Worm (Caenorhabditis elegans) whole organism, L3 larva: Measurements from ENCODE around the gene ergi-3.

ENCODE experiments used
- ZK546.5 ChIP-seq: sonication (generic microtip); optimal IDR thresholded peaks from 2 replicates; lab custom pipeline; 2017; ENCODE audit warnings: missing biosample characterization, missing genetic modification characterization
- aly-2 ChIP-seq: fragments of 150-350 bp; optimal IDR thresholded peaks from 2 replicates; lab custom pipeline; 2014; ENCODE audit warnings: missing biosample characterization, missing genetic modification characterization
- ama-1 ChIP-seq: fragments of 150-350 bp; optimal IDR thresholded peaks from 2 replicates; lab custom pipeline; 2018
- ceh-16 ChIP-seq: sonication (generic microtip); optimal IDR thresholded peaks from 2 replicates; lab custom pipeline; 2017; ENCODE audit warnings: missing biosample characterization, missing genetic modification characterization
- ceh-28 ChIP-seq: fragments of 150-350 bp; optimal IDR thresholded peaks from 2 replicates; lab custom pipeline; 2014; ENCODE audit warnings: missing biosample characterization, missing genetic modification reagents, missing genetic modification characterization
- ceh-82 ChIP-seq: fragments of 150-350 bp; optimal IDR thresholded peaks from 2 replicates; lab custom pipeline; 2014; ENCODE audit warnings: missing biosample characterization, missing genetic modification characterization
- daf-12 ChIP-seq: fragments of 150-350 bp; optimal IDR thresholded peaks from 2 replicates; lab custom pipeline; 2014; ENCODE audit warnings: missing biosample characterization, missing genetic modification reagents, missing genetic modification characterization
- egl-27 ChIP-seq: sonication (generic microtip); optimal IDR thresholded peaks from 4 replicates; lab custom pipeline; 2017; ENCODE audit warnings: missing biosample characterization, missing genetic modification reagents, missing genetic modification characterization
- egl-5 ChIP-seq: fragments of 150-350 bp; optimal IDR thresholded peaks from 2 replicates; lab custom pipeline; 2017; ENCODE audit warnings: missing biosample characterization, missing genetic modification reagents, missing genetic modification characterization, inconsistent platforms
- elt-2 ChIP-seq: sonication (generic microtip); optimal IDR thresholded peaks from 2 replicates; lab custom pipeline; 2016; ENCODE audit warnings: missing genetic modification reagents, mild to moderate bottlenecking, missing genetic modification characterization, missing compliant biosample characterization
- fkh-10 ChIP-seq: sonication (generic microtip); optimal IDR thresholded peaks from 2 replicates; lab custom pipeline; 2017; ENCODE audit warnings: missing biosample characterization, missing genetic modification reagents, missing genetic modification characterization
- fkh-2 ChIP-seq: fragments of 150-350 bp; optimal IDR thresholded peaks from 2 replicates; lab custom pipeline; 2014; ENCODE audit warnings: missing biosample characterization, missing genetic modification reagents, missing genetic modification characterization
- hmg-11 ChIP-seq: sonication (generic microtip); optimal IDR thresholded peaks from 2 replicates; lab custom pipeline; 2016; ENCODE audit warnings: missing genetic modification characterization, missing compliant biosample characterization
- jun-1 ChIP-seq: fragments of 150-350 bp; optimal IDR thresholded peaks from 2 replicates; lab custom pipeline; 2014; ENCODE audit warnings: missing biosample characterization, missing genetic modification reagents, missing genetic modification characterization
- lin-15B ChIP-seq: fragments of 150-350 bp; optimal IDR thresholded peaks from 2 replicates; lab custom pipeline; 2014; ENCODE audit warnings: missing biosample characterization, missing genetic modification characterization
- lin-39 ChIP-seq: fragments of 150-350 bp; optimal IDR thresholded peaks from 2 replicates; lab custom pipeline; 2018; ENCODE audit warnings: missing biosample characterization, missing genetic modification reagents, missing genetic modification characterization
- lsy-12 ChIP-seq: sonication (generic microtip); optimal IDR thresholded peaks from 2 replicates; lab custom pipeline; 2016; ENCODE audit warnings: mild to moderate bottlenecking, missing genetic modification characterization, missing compliant biosample characterization
- mdl-1 ChIP-seq: fragments of 150-350 bp; optimal IDR thresholded peaks from 2 replicates; lab custom pipeline; 2014; ENCODE audit warnings: missing biosample characterization, missing genetic modification characterization
- mml-1 ChIP-seq: fragments of 150-350 bp; sonication (generic microtip); optimal IDR thresholded peaks from 3 replicates; lab custom pipeline; 2014; ENCODE audit warnings: missing biosample characterization, missing genetic modification characterization
- nfya-1 ChIP-seq: sonication (generic microtip); optimal IDR thresholded peaks from 2 replicates; lab custom pipeline; 2017; ENCODE audit warnings: missing genetic modification characterization, mild to moderate bottlenecking, missing compliant biosample characterization, antibody characterized with exemption, moderate library complexity; ENCODE audit not compliant: insufficient read depth
- nhr-12 ChIP-seq: fragments of 150-350 bp; optimal IDR thresholded peaks from 2 replicates; lab custom pipeline; 2014; ENCODE audit warnings: missing biosample characterization, missing genetic modification characterization
- nhr-23 ChIP-seq: fragments of 150-350 bp; optimal IDR thresholded peaks from 2 replicates; lab custom pipeline; 2014; ENCODE audit warnings: missing biosample characterization, missing genetic modification reagents, missing genetic modification characterization
- nhr-28 ChIP-seq: fragments of 150-350 bp; optimal IDR thresholded peaks from 2 replicates; lab custom pipeline; 2014; ENCODE audit warnings: missing biosample characterization, missing genetic modification characterization
- nhr-43 ChIP-seq: sonication (generic microtip); optimal IDR thresholded peaks from 2 replicates; lab custom pipeline; 2016; ENCODE audit warnings: mild to moderate bottlenecking, missing genetic modification characterization, missing compliant biosample characterization; ENCODE audit not compliant: poor library complexity, severe bottlenecking
- nhr-67 ChIP-seq: fragments of 150-350 bp; optimal IDR thresholded peaks from 2 replicates; lab custom pipeline; 2014; ENCODE audit warnings: missing biosample characterization, missing genetic modification characterization
- nhr-76 ChIP-seq: fragments of 150-350 bp; sonication (generic microtip); optimal IDR thresholded peaks from 5 replicates; lab custom pipeline; 2014; ENCODE audit warnings: missing biosample characterization, missing genetic modification characterization
- pha-4 ChIP-seq: fragments of 150-350 bp; optimal IDR thresholded peaks from 2 replicates; lab custom pipeline; 2014; ENCODE audit warnings: missing biosample characterization, missing genetic modification reagents, missing genetic modification characterization
- pqm-1 ChIP-seq: fragments of 150-350 bp; optimal IDR thresholded peaks from 2 replicates; lab custom pipeline; 2017; ENCODE audit warnings: missing biosample characterization, missing genetic modification characterization, inconsistent platforms
- skn-1 ChIP-seq: fragments of 150-350 bp; optimal IDR thresholded peaks from 2 replicates; lab custom pipeline; 2014; ENCODE audit warnings: missing biosample characterization, missing genetic modification characterization
- snpc-4 ChIP-seq: fragments of 150-350 bp; optimal IDR thresholded peaks from 2 replicates; lab custom pipeline; 2014; ENCODE audit warnings: missing biosample characterization, missing genetic modification characterization
- tbx-2 ChIP-seq: sonication (generic microtip); optimal IDR thresholded peaks from 2 replicates; lab custom pipeline; 2016; ENCODE audit warnings: mild to moderate bottlenecking, missing genetic modification characterization, missing compliant biosample characterization
- unc-39 ChIP-seq: sonication (generic microtip); optimal IDR thresholded peaks from 4 replicates; lab custom pipeline; 2017; ENCODE audit warnings: missing biosample characterization, missing genetic modification characterization
- unc-62 ChIP-seq: fragments of 150-350 bp; sonication (generic microtip); optimal IDR thresholded peaks from 4 replicates; lab custom pipeline; 2014; ENCODE audit warnings: missing biosample characterization, missing genetic modification reagents, missing genetic modification characterization
- zag-1 ChIP-seq: fragments of 150-350 bp; optimal IDR thresholded peaks from 2 replicates; lab custom pipeline; 2014; ENCODE audit warnings: missing biosample characterization, missing genetic modification characterization
- ztf-4 ChIP-seq: fragments of 150-350 bp; optimal IDR thresholded peaks from 2 replicates; lab custom pipeline; 2014; ENCODE audit warnings: missing biosample characterization, missing genetic modification characterization

The ergi-3 gene

ce11 chrX:15586192-15586591 lies 30.4 kb downstream of the ergi-3 start:
- TF ChIP-seq snpc-4, result peak; percentile 4
- no peak for TF ChIP-seq aly-2 (tag; lab: Kevin White, UChicago)

- TF ChIP-seq lin-39 (tag; lab: Kevin White, UChicago), result no peak
- no peak for TF ChIP-seq egl-5
- no peak for TF ChIP-seq nhr-23 (tag; lab: Kevin White, UChicago)
- TF ChIP-seq lin-15B (tag; lab: Kevin White, UChicago), result no peak
- no peak for TF ChIP-seq nhr-28 (tag; lab: Kevin White, UChicago)
- TF ChIP-seq pha-4, result no peak
- TF ChIP-seq tbx-2, result no peak
- no peak for TF ChIP-seq fkh-2
- no peak for TF ChIP-seq jun-1 (tag; lab: Kevin White, UChicago)
Measured at ce11 chrX:15585144-15585543, 31.4 kb downstream of the ergi-3 start.

- no peak for TF ChIP-seq nhr-12 (tag; lab: Kevin White, UChicago)
- no peak for TF ChIP-seq mml-1 (tag; lab: Kevin White, UChicago)
- TF ChIP-seq lin-15B (tag; lab: Kevin White, UChicago), result no peak
- TF ChIP-seq nhr-23 (tag; lab: Kevin White, UChicago), result no peak
- TF ChIP-seq unc-62 (GFP tag; lab: Kevin White, UChicago), result no peak
- TF ChIP-seq pqm-1 (tag; lab: Kevin White, UChicago), result no peak
- no peak for TF ChIP-seq fkh-10
Measured at ce11 chrX:15576942-15577341, 39.6 kb downstream of the ergi-3 start, which contains the start of gene K09A9.6. K09A9.6 (plus strand) TSS chrX:15577242.

ce11 chrX:15575460-15575859 lies 41.1 kb downstream of the ergi-3 start:
- peak; percentile 23 for TF ChIP-seq nfya-1 (tag; lab: Kevin White, UChicago)
- TF ChIP-seq nhr-28 (tag; lab: Kevin White, UChicago), result no peak
- no peak for TF ChIP-seq lsy-12 (tag; lab: Kevin White, UChicago)
- TF ChIP-seq daf-12 (tag; lab: Kevin White, UChicago), result no peak
- TF ChIP-seq egl-5, result peak; percentile 9

ce11 chrX:15572021-15572420 lies 44.5 kb downstream of the ergi-3 start:
- TF ChIP-seq unc-39, result no peak
- no peak for TF ChIP-seq zag-1
- TF ChIP-seq nhr-76, result no peak
- no peak for TF ChIP-seq pha-4
- TF ChIP-seq nhr-12 (tag; lab: Kevin White, UChicago), result no peak
- no peak for TF ChIP-seq elt-2 (tag; lab: Kevin White, UChicago)
- TF ChIP-seq ceh-28 (tag; lab: Kevin White, UChicago), result no peak
- no peak for TF ChIP-seq egl-5
- TF ChIP-seq ZK546.5, result no peak
- no peak for TF ChIP-seq snpc-4
- TF ChIP-seq ztf-4 (tag; lab: Kevin White, UChicago), result no peak
- no peak for TF ChIP-seq ama-1 (lab: Kevin White, UChicago)

ce11 chrX:15569633-15570032 lies 46.9 kb downstream of the ergi-3 start:
- TF ChIP-seq ceh-28 (tag; lab: Kevin White, UChicago) (no peak), nhr-67 (tag; lab: Kevin White, UChicago) (no peak), mdl-1 (tag; lab: Kevin White, UChicago) (no peak), skn-1 (tag; lab: Kevin White, UChicago) (no peak), jun-1 (tag; lab: Kevin White, UChicago) (no peak), ceh-82 (no peak), ceh-16 (tag; lab: Kevin White, UChicago) (no peak), egl-27 (tag; lab: Kevin White, UChicago) (no peak), lin-39 (tag; lab: Kevin White, UChicago) (no peak), ama-1 (lab: Kevin White, UChicago) (no peak), pqm-1 (tag; lab: Kevin White, UChicago) (no peak), nhr-43 (tag; lab: Kevin White, UChicago) (no peak), hmg-11 (no peak)
